Worm (Caenorhabditis elegans): ENCODE data around the gene nuo-4.

Gene nuo-4

ce11 chrIII:7203130-7203775 lies 44.6 kb upstream of the nuo-4 start:
- TF ChIP-seq F13H6.1 (tag; optimal IDR thresholded peaks at IDR 0.05) (no peak), fos-1 (tag; optimal IDR thresholded peaks at IDR 0.05) (peak; percentile 42), egl-27 (tag; optimal IDR thresholded peaks at IDR 0.05) (peak; percentile 75), sma-9 (GFP tag; optimal IDR thresholded peaks at IDR 0.05) (peak; percentile 50), sma-9 (tag; optimal IDR thresholded peaks at IDR 0.05) (no peak), lin-39 (tag; optimal IDR thresholded peaks at IDR 0.05) (no peak), nhr-25 (tag; optimal IDR thresholded peaks at IDR 0.05) (peak; percentile 67), ama-1 (optimal IDR thresholded peaks at IDR 0.05) (no peak), unc-39 (tag; optimal IDR thresholded peaks at IDR 0.05) (no peak), blmp-1 (tag; optimal IDR thresholded peaks at IDR 0.05; ENCODE audit: insufficient read depth) (peak; percentile 6), unc-55 (GFP tag; optimal IDR thresholded peaks at IDR 0.05) (no peak), ZK546.5 (tag; optimal IDR thresholded peaks at IDR 0.05) (no peak), gmeb-1 (tag; optimal IDR thresholded peaks at IDR 0.05) (peak; percentile 45), nhr-21 (tag; optimal IDR thresholded peaks at IDR 0.05) (peak; percentile 65), sma-3 (GFP tag; optimal IDR thresholded peaks at IDR 0.05) (peak; percentile 27), lsy-2 (tag; optimal IDR thresholded peaks at IDR 0.05) (peak in 1 of 2 experiments; percentile 20), dmd-4 (tag; optimal IDR thresholded peaks at IDR 0.05) (no peak), nhr-23 (tag; optimal IDR thresholded peaks at IDR 0.05) (no peak)

- TF ChIP-seq ceh-82 (tag; optimal IDR thresholded peaks at IDR 0.05) (no peak), nhr-10 (tag; optimal IDR thresholded peaks at IDR 0.05) (no peak), lin-13 (GFP tag; optimal IDR thresholded peaks at IDR 0.05) (no peak), nhr-12 (tag; optimal IDR thresholded peaks at IDR 0.05) (no peak), nhr-25 (tag; optimal IDR thresholded peaks at IDR 0.05) (peak; percentile 90), ama-1 (optimal IDR thresholded peaks at IDR 0.05) (no peak), C34F6.9 (tag; optimal IDR thresholded peaks at IDR 0.05) (no peak), mab-5 (tag; optimal IDR thresholded peaks at IDR 0.05) (no peak), zag-1 (tag; optimal IDR thresholded peaks at IDR 0.05) (no peak), egl-27 (tag; optimal IDR thresholded peaks at IDR 0.05) (peak; percentile 88), sma-3 (GFP tag; optimal IDR thresholded peaks at IDR 0.05) (peak; percentile 33), mbf-1 (tag; optimal IDR thresholded peaks at IDR 0.05) (no peak), lin-11 (tag; optimal IDR thresholded peaks at IDR 0.05) (no peak), F13H6.1 (tag; optimal IDR thresholded peaks at IDR 0.05) (no peak), ztf-4 (tag; optimal IDR thresholded peaks at IDR 0.05) (no peak), Y55F3AM.14 (GFP tag; optimal IDR thresholded peaks at IDR 0.05) (no peak), lsy-2 (tag; optimal IDR thresholded peaks at IDR 0.05) (peak in 1 of 2 experiments; percentile 37), unc-55 (GFP tag; optimal IDR thresholded peaks at IDR 0.05) (no peak), crh-2 (tag; optimal IDR thresholded peaks at IDR 0.05) (peak; percentile 39), nhr-77 (tag; optimal IDR thresholded peaks at IDR 0.05) (no peak), sem-4 (tag; optimal IDR thresholded peaks at IDR 0.05) (no peak), elt-1 (tag; optimal IDR thresholded peaks at IDR 0.05) (no peak), blmp-1 (tag; optimal IDR thresholded peaks at IDR 0.05; ENCODE audit: insufficient read depth) (peak; percentile 99), ztf-11 (tag; optimal IDR thresholded peaks at IDR 0.05) (no peak), peb-1 (tag; optimal IDR thresholded peaks at IDR 0.05) (no peak), lin-39 (tag; optimal IDR thresholded peaks at IDR 0.05) (no peak), mdl-1 (tag; optimal IDR thresholded peaks at IDR 0.05) (no peak), unc-62 (GFP tag; optimal IDR thresholded peaks at IDR 0.05) (no peak), ceh-16 (tag; optimal IDR thresholded peaks at IDR 0.05) (peak; percentile 22), unc-39 (tag; optimal IDR thresholded peaks at IDR 0.05) (no peak), aly-2 (tag; optimal IDR thresholded peaks at IDR 0.05) (no peak), ztf-1 (GFP tag; conservative IDR thresholded peaks at IDR 0.05) (no peak), dmd-4 (tag; optimal IDR thresholded peaks at IDR 0.05) (no peak), nhr-11 (tag; optimal IDR thresholded peaks at IDR 0.05) (no peak), alr-1 (tag; optimal IDR thresholded peaks at IDR 0.05) (no peak), nhr-129 (tag; optimal IDR thresholded peaks at IDR 0.05) (no peak), R02D3.7 (tag; optimal IDR thresholded peaks at IDR 0.05) (no peak), nhr-237 (tag; optimal IDR thresholded peaks at IDR 0.05) (no peak), nhr-21 (tag; optimal IDR thresholded peaks at IDR 0.05) (peak; percentile 64), skn-1 (tag; optimal IDR thresholded peaks at IDR 0.05) (no peak), elt-3 (tag; optimal IDR thresholded peaks at IDR 0.05) (no peak), fos-1 (tag; optimal IDR thresholded peaks at IDR 0.05) (peak; percentile 27), sma-9 (GFP tag; optimal IDR thresholded peaks at IDR 0.05) (peak; percentile 57), sma-9 (tag; optimal IDR thresholded peaks at IDR 0.05) (no peak), nhr-23 (tag; optimal IDR thresholded peaks at IDR 0.05) (no peak), ZK546.5 (tag; optimal IDR thresholded peaks at IDR 0.05) (no peak), nhr-6 (tag; optimal IDR thresholded peaks at IDR 0.05) (no peak), gmeb-1 (tag; optimal IDR thresholded peaks at IDR 0.05) (no peak)
These were observed 43.0 kb upstream of the nuo-4 start, which contains the start of gene dpy-31 for ce11 chrIII:7201378-7202256. dpy-31 (plus strand) TSS chrIII:7202206.

Measured in whole organism, L2 larva.